Worm (Caenorhabditis elegans) whole organism, L1 larva: ENCODE data around the gene srd-42.

ENCODE experiments used
- C04F5.9 ChIP-seq: sonication (generic microtip); optimal IDR thresholded peaks from 2 replicates; lab custom pipeline; 2016; ENCODE audit warnings: missing genetic modification characterization, missing compliant biosample characterization
- C34B4.2 ChIP-seq: sonication (generic microtip); optimal IDR thresholded peaks from 2 replicates; lab custom pipeline; 2017; ENCODE audit warnings: mild to moderate bottlenecking, missing genetic modification characterization, missing compliant biosample characterization
- F16B12.6 ChIP-seq: fragments of 150-350 bp; optimal IDR thresholded peaks from 2 replicates; lab custom pipeline; 2014; ENCODE audit warnings: missing biosample characterization, missing genetic modification characterization
- aha-1 ChIP-seq: fragments of 150-350 bp; optimal IDR thresholded peaks from 2 replicates; lab custom pipeline; 2014; ENCODE audit warnings: missing biosample characterization, missing genetic modification characterization
- alr-1 ChIP-seq: fragments of 200-800 bp; sonication (Bioruptor generic); optimal IDR thresholded peaks from 2 replicates; lab custom pipeline; 2018; ENCODE audit warnings: borderline replicate concordance, mild to moderate bottlenecking, missing genetic modification characterization, missing compliant biosample characterization
- ama-1 ChIP-seq: fragments of 150-350 bp; optimal IDR thresholded peaks from 2 replicates; lab custom pipeline; 2014
- blmp-1 ChIP-seq: fragments of 150-350 bp; optimal IDR thresholded peaks from 2 replicates; lab custom pipeline; 2014; ENCODE audit warnings: missing biosample characterization, missing genetic modification characterization
- ceh-63 ChIP-seq: fragments of 200-800 bp; sonication (Bioruptor generic); optimal IDR thresholded peaks from 2 replicates; lab custom pipeline; 2018; ENCODE audit warnings: mild to moderate bottlenecking, missing genetic modification characterization, missing compliant biosample characterization
- ceh-8 ChIP-seq: fragments of 200-800 bp; sonication (Bioruptor generic); optimal IDR thresholded peaks from 2 replicates; lab custom pipeline; 2018; ENCODE audit warnings: mild to moderate bottlenecking, missing genetic modification characterization, moderate library complexity, missing compliant biosample characterization
- ceh-88 ChIP-seq: fragments of 200-800 bp; sonication (Bioruptor generic); IDR thresholded peaks from 2 replicates; pipeline ENCODE4 v1.3.6; 2022; ENCODE audit warnings: missing genetic modification characterization, missing compliant biosample characterization
- ces-1 ChIP-seq: fragments of 150-350 bp; optimal IDR thresholded peaks from 2 replicates; lab custom pipeline; 2014; ENCODE audit warnings: missing biosample characterization, missing genetic modification reagents, missing genetic modification characterization
- dpl-1 ChIP-seq, 3 experiments: fragments of 150-350 bp in 2 of 3; sonication (generic microtip) in 1 of 3; optimal IDR thresholded peaks; 2 replicates each; lab custom pipeline; 2014 to 2017; ENCODE audit warnings: missing biosample characterization in 3 of 3, missing genetic modification characterization in 3 of 3, missing genetic modification reagents in 3 of 3
- dsc-1 ChIP-seq: sonication (generic microtip); optimal IDR thresholded peaks from 2 replicates; lab custom pipeline; 2016; ENCODE audit warnings: mild to moderate bottlenecking, missing genetic modification characterization, missing compliant biosample characterization
- efl-1 ChIP-seq, 4 experiments: fragments of 150-350 bp; optimal IDR thresholded peaks in 3 of 4; peaks in 1 of 4; 1 replicate in 1 of 4; 2 replicates in 3 of 4; lab custom pipeline; 2014; ENCODE audit warnings: missing biosample characterization in 2 of 4, missing genetic modification characterization in 2 of 4, missing genetic modification reagents in 2 of 4
- egl-27 ChIP-seq, 2 experiments: fragments of 150-350 bp in 1 of 2; sonication (generic microtip); optimal IDR thresholded peaks; 3 replicates each; lab custom pipeline; 2017 to 2018; ENCODE audit warnings: missing biosample characterization in 2 of 2, missing genetic modification characterization in 2 of 2, missing genetic modification reagents in 2 of 2
- ets-5 ChIP-seq: fragments of 200-800 bp; sonication (Bioruptor generic); IDR thresholded peaks from 2 replicates; pipeline ENCODE4 v1.3.6; 2022; ENCODE audit warnings: missing genetic modification characterization, missing compliant biosample characterization
- fkh-4 ChIP-seq: sonication (generic microtip); optimal IDR thresholded peaks from 2 replicates; lab custom pipeline; 2016; ENCODE audit warnings: missing compliant biosample characterization, missing genetic modification characterization, borderline replicate concordance
- fkh-8 ChIP-seq: sonication (generic microtip); optimal IDR thresholded peaks from 2 replicates; lab custom pipeline; 2016; ENCODE audit warnings: mild to moderate bottlenecking, missing genetic modification characterization, missing compliant biosample characterization
- hlh-17 ChIP-seq: fragments of 200-800 bp; sonication (Bioruptor generic); optimal IDR thresholded peaks from 2 replicates; lab custom pipeline; 2018; ENCODE audit warnings: missing genetic modification characterization, mild to moderate bottlenecking, missing compliant biosample characterization, moderate library complexity, borderline replicate concordance
- hpl-2 ChIP-seq: fragments of 150-350 bp; optimal IDR thresholded peaks from 2 replicates; lab custom pipeline; 2014; ENCODE audit warnings: missing biosample characterization, missing genetic modification reagents, missing genetic modification characterization
- isw-1 ChIP-seq: fragments of 200-800 bp; sonication (Bioruptor generic); IDR thresholded peaks from 2 replicates; pipeline ENCODE4 v1.3.6; 2022; ENCODE audit warnings: missing genetic modification characterization, missing compliant biosample characterization
- lin-13 ChIP-seq: fragments of 150-350 bp; optimal IDR thresholded peaks from 2 replicates; lab custom pipeline; 2014; ENCODE audit warnings: missing biosample characterization, missing genetic modification reagents, missing genetic modification characterization
- lin-35 ChIP-seq, 2 experiments: fragments of 150-350 bp; optimal IDR thresholded peaks; 2 replicates each; lab custom pipeline; 2014; ENCODE audit warnings: missing biosample characterization in 2 of 2, missing genetic modification characterization in 2 of 2, missing genetic modification reagents in 2 of 2
- lir-3 ChIP-seq: sonication (generic microtip); optimal IDR thresholded peaks from 2 replicates; lab custom pipeline; 2016; ENCODE audit warnings: mild to moderate bottlenecking, missing genetic modification characterization, moderate library complexity, missing compliant biosample characterization; ENCODE audit not compliant: poor library complexity
- lsy-2 ChIP-seq, 2 experiments: fragments of 150-350 bp; optimal IDR thresholded peaks; 2 replicates each; lab custom pipeline; 2014; ENCODE audit warnings: missing biosample characterization in 2 of 2, missing genetic modification characterization in 2 of 2
- mdl-1 ChIP-seq, 2 experiments: fragments of 150-350 bp; optimal IDR thresholded peaks; 2 replicates each; lab custom pipeline; 2014 to 2017; ENCODE audit warnings: missing biosample characterization in 2 of 2, missing genetic modification characterization in 2 of 2, inconsistent platforms in 1 of 2
- mep-1 ChIP-seq: fragments of 150-350 bp; optimal IDR thresholded peaks from 2 replicates; lab custom pipeline; 2014; ENCODE audit warnings: missing biosample characterization, missing genetic modification characterization
- nhr-11 ChIP-seq: fragments of 150-350 bp; optimal IDR thresholded peaks from 2 replicates; lab custom pipeline; 2014; ENCODE audit warnings: missing biosample characterization, missing genetic modification characterization
- nhr-12 ChIP-seq: sonication (generic microtip); optimal IDR thresholded peaks from 2 replicates; lab custom pipeline; 2017; ENCODE audit warnings: missing biosample characterization, missing genetic modification characterization
- nhr-19 ChIP-seq: fragments of 200-800 bp; sonication (Bioruptor generic); conservative IDR thresholded peaks from 2 replicates; pipeline ENCODE4 v1.3.6; 2022; ENCODE audit warnings: missing genetic modification characterization, missing compliant biosample characterization
- nhr-237 ChIP-seq: fragments of 150-350 bp; optimal IDR thresholded peaks from 2 replicates; lab custom pipeline; 2014; ENCODE audit warnings: missing biosample characterization, missing genetic modification characterization
- nhr-28 ChIP-seq: fragments of 150-350 bp; optimal IDR thresholded peaks from 2 replicates; lab custom pipeline; 2014; ENCODE audit warnings: missing biosample characterization, missing genetic modification characterization
- nhr-47 ChIP-seq: sonication (generic microtip); optimal IDR thresholded peaks from 2 replicates; lab custom pipeline; 2016; ENCODE audit warnings: mild to moderate bottlenecking, missing genetic modification characterization, moderate library complexity, missing compliant biosample characterization
- nhr-76 ChIP-seq: sonication (generic microtip); optimal IDR thresholded peaks from 2 replicates; lab custom pipeline; 2017; ENCODE audit warnings: missing biosample characterization, missing genetic modification characterization
- nhr-77 ChIP-seq: fragments of 150-350 bp; optimal IDR thresholded peaks from 2 replicates; lab custom pipeline; 2014; ENCODE audit warnings: missing biosample characterization, missing genetic modification characterization
- nhr-84 ChIP-seq: sonication (generic microtip); optimal IDR thresholded peaks from 2 replicates; lab custom pipeline; 2017; ENCODE audit warnings: missing biosample characterization, missing genetic modification characterization
- nhr-85 ChIP-seq: sonication (generic microtip); peaks from one replicate; lab custom pipeline; 2016; ENCODE audit warnings: missing genetic modification characterization, inconsistent platforms, missing compliant biosample characterization
- pag-3 ChIP-seq: sonication (generic microtip); optimal IDR thresholded peaks from 2 replicates; lab custom pipeline; 2017; ENCODE audit warnings: missing genetic modification characterization, mild to moderate bottlenecking, missing compliant biosample characterization, antibody characterized with exemption, borderline replicate concordance; ENCODE audit not compliant: insufficient read depth
- pax-3 ChIP-seq: fragments of 200-800 bp; sonication (Bioruptor generic); optimal IDR thresholded peaks from 2 replicates; lab custom pipeline; 2018; ENCODE audit warnings: mild to moderate bottlenecking, missing genetic modification characterization, moderate library complexity, missing compliant biosample characterization
- pqm-1 ChIP-seq: sonication (generic microtip); optimal IDR thresholded peaks from 3 replicates; lab custom pipeline; 2017; ENCODE audit warnings: missing biosample characterization, missing genetic modification characterization
- skn-1 ChIP-seq: fragments of 150-350 bp; optimal IDR thresholded peaks from 2 replicates; lab custom pipeline; 2014; ENCODE audit warnings: missing biosample characterization, missing genetic modification characterization
- sox-4 ChIP-seq: sonication (generic microtip); optimal IDR thresholded peaks from 2 replicates; lab custom pipeline; 2016; ENCODE audit warnings: missing genetic modification characterization, missing compliant biosample characterization
- sup-37 ChIP-seq: fragments of 200-800 bp; sonication (Bioruptor generic); optimal IDR thresholded peaks from 2 replicates; lab custom pipeline; 2018; ENCODE audit warnings: mild to moderate bottlenecking, missing genetic modification characterization, missing compliant biosample characterization
- tbx-2 ChIP-seq: sonication (generic microtip); optimal IDR thresholded peaks from 2 replicates; lab custom pipeline; 2016; ENCODE audit warnings: missing genetic modification characterization, missing compliant biosample characterization
- unc-30 ChIP-seq: sonication (generic microtip); optimal IDR thresholded peaks from 2 replicates; lab custom pipeline; 2017; ENCODE audit warnings: missing biosample characterization, missing genetic modification characterization
- unc-62 ChIP-seq: fragments of 150-350 bp; optimal IDR thresholded peaks from 2 replicates; lab custom pipeline; 2014; ENCODE audit warnings: missing biosample characterization, missing genetic modification reagents, missing genetic modification characterization
- unc-98 ChIP-seq: fragments of 200-800 bp; sonication (Bioruptor generic); IDR thresholded peaks from 2 replicates; pipeline ENCODE4 v1.3.6; 2022; ENCODE audit warnings: missing genetic modification characterization, missing compliant biosample characterization
- vab-15 ChIP-seq: sonication (generic microtip); optimal IDR thresholded peaks from 2 replicates; lab custom pipeline; 2017; ENCODE audit warnings: missing genotype, mild to moderate bottlenecking, missing genetic modification characterization, missing compliant biosample characterization
- xbp-1 ChIP-seq: sonication (generic microtip); optimal IDR thresholded peaks from 2 replicates; lab custom pipeline; 2016; ENCODE audit warnings: missing genetic modification characterization, missing compliant biosample characterization
- zag-1 ChIP-seq: fragments of 150-350 bp; optimal IDR thresholded peaks from 2 replicates; lab custom pipeline; 2014; ENCODE audit warnings: missing biosample characterization, missing genetic modification characterization
- zip-4 ChIP-seq: fragments of 200-800 bp; sonication (Bioruptor generic); optimal IDR thresholded peaks from 2 replicates; lab custom pipeline; 2018; ENCODE audit warnings: mild to moderate bottlenecking, missing genetic modification characterization, moderate library complexity, missing compliant biosample characterization

Gene srd-42

ce11 chrX:13303357-13303756 lies at the start of gene srd-42:
Gene srd-42, minus strand, starts transcription at chrX:13303457.
- peak; percentile 69 for TF ChIP-seq ceh-8
- TF ChIP-seq vab-15 (tag; lab: Kevin White, UChicago): no peak

- TF ChIP-seq lir-3 (tag; lab: Kevin White, UChicago) (no peak), dpl-1 (GFP tag; optimal IDR thresholded peaks at IDR 0.05; lab: Kevin White, UChicago) (no peak), sox-4 (tag; lab: Kevin White, UChicago) (no peak), nhr-77 (tag; lab: Kevin White, UChicago) (no peak), nhr-12 (tag; lab: Kevin White, UChicago) (no peak), ama-1 (lab: Kevin White, UChicago) (no peak), nhr-84 (no peak), nhr-76 (tag; lab: Kevin White, UChicago) (no peak), efl-1 (optimal IDR thresholded peaks at IDR 0.05; lab: Kevin White, UChicago) (no peak), efl-1 (GFP tag; optimal IDR thresholded peaks at IDR 0.05 in 1 of 2; lab: Kevin White, UChicago) (no peak), dsc-1 (tag; lab: Kevin White, UChicago) (no peak), unc-98 (GFP tag; lab: Robert Waterston, UW) (no peak), nhr-47 (tag; lab: Kevin White, UChicago) (no peak), nhr-11 (tag; lab: Kevin White, UChicago) (no peak), C34B4.2 (tag; lab: Kevin White, UChicago) (no peak), mdl-1 (tag; optimal IDR thresholded peaks at IDR 0.05; lab: Kevin White, UChicago) (peak in 1 of 2 experiments; percentile 24), fkh-8 (tag; lab: Kevin White, UChicago) (no peak), zip-4 (no peak), nhr-237 (no peak), nhr-19 (GFP tag; lab: Robert Waterston, UW) (peak; percentile 82), pqm-1 (tag; lab: Kevin White, UChicago) (no peak), isw-1 (GFP tag; lab: Robert Waterston, UW) (no peak), C04F5.9 (tag; lab: Kevin White, UChicago) (no peak), ces-1 (GFP tag; lab: Kevin White, UChicago) (no peak), nhr-85 (peak; percentile 71), xbp-1 (no peak), mep-1 (tag; lab: Kevin White, UChicago) (no peak), alr-1 (tag; lab: Kevin White, UChicago) (no peak), vab-15 (tag; lab: Kevin White, UChicago) (no peak), sup-37 (no peak), hpl-2 (GFP tag; lab: Kevin White, UChicago) (no peak), blmp-1 (peak; percentile 0), pag-3 (tag; lab: Kevin White, UChicago) (no peak), ceh-63 (GFP tag; lab: Kevin White, UChicago) (no peak), ets-5 (GFP tag; lab: Robert Waterston, UW) (no peak), fkh-4 (tag; lab: Kevin White, UChicago) (no peak), hlh-17 (GFP tag; lab: Kevin White, UChicago) (no peak), unc-30 (tag; lab: Kevin White, UChicago) (no peak), nhr-28 (tag; lab: Kevin White, UChicago) (no peak), lin-35 (GFP tag; optimal IDR thresholded peaks at IDR 0.05; lab: Kevin White, UChicago) (peak in 1 of 2 experiments; percentile 45), unc-62 (GFP tag; lab: Kevin White, UChicago) (no peak), zag-1 (tag; lab: Kevin White, UChicago) (no peak), F16B12.6 (tag; lab: Kevin White, UChicago) (no peak), ceh-8 (no peak), ceh-88 (GFP tag; lab: Robert Waterston, UW) (no peak), tbx-2 (tag; lab: Kevin White, UChicago) (peak; percentile 23), pax-3 (tag; lab: Kevin White, UChicago) (no peak), egl-27 (tag; optimal IDR thresholded peaks at IDR 0.05; lab: Kevin White, UChicago) (no peak), skn-1 (tag; lab: Kevin White, UChicago) (no peak), lin-13 (GFP tag; lab: Kevin White, UChicago) (no peak), aha-1 (tag; lab: Kevin White, UChicago) (no peak), lsy-2 (tag; optimal IDR thresholded peaks at IDR 0.05; lab: Kevin White, UChicago) (no peak)
Measured at ce11 chrX:13352164-13352563, 48.9 kb upstream of the srd-42 start.
